Fruit fly (Drosophila melanogaster): ENCODE results near the gene Cubn2.

The Cubn2 gene

dm6 chr3L:11788936-11789352 lies 25.6 kb downstream of the Cubn2 start:
- TF ChIP-seq Myc (optimal IDR thresholded peaks at IDR 0.05), result no peak
- no peak for TF ChIP-seq insv (optimal IDR thresholded peaks at IDR 0.05)
- TF ChIP-seq h (optimal IDR thresholded peaks at IDR 0.05), result no peak
- TF ChIP-seq psq (optimal IDR thresholded peaks at IDR 0.05), result peak; percentile 5
- no peak for TF ChIP-seq ttk (optimal IDR thresholded peaks at IDR 0.05)

dm6 chr3L:11788195-11788594 lies 26.4 kb downstream of the Cubn2 start:
- no peak for TF ChIP-seq Sin3A (optimal IDR thresholded peaks at IDR 0.05)
- no peak for TF ChIP-seq ttk (optimal IDR thresholded peaks at IDR 0.05)
- TF ChIP-seq h (optimal IDR thresholded peaks at IDR 0.05), result no peak
- TF ChIP-seq insv (optimal IDR thresholded peaks at IDR 0.05), result no peak
- no peak for TF ChIP-seq Myc (optimal IDR thresholded peaks at IDR 0.05)
- no peak for TF ChIP-seq psq (optimal IDR thresholded peaks at IDR 0.05)

- TF ChIP-seq h (optimal IDR thresholded peaks at IDR 0.05) (no peak), insv (optimal IDR thresholded peaks at IDR 0.05) (no peak), psq (optimal IDR thresholded peaks at IDR 0.05) (no peak)
These were observed 29.3 kb downstream of the Cubn2 start for dm6 chr3L:11785291-11785690.

DNA sequence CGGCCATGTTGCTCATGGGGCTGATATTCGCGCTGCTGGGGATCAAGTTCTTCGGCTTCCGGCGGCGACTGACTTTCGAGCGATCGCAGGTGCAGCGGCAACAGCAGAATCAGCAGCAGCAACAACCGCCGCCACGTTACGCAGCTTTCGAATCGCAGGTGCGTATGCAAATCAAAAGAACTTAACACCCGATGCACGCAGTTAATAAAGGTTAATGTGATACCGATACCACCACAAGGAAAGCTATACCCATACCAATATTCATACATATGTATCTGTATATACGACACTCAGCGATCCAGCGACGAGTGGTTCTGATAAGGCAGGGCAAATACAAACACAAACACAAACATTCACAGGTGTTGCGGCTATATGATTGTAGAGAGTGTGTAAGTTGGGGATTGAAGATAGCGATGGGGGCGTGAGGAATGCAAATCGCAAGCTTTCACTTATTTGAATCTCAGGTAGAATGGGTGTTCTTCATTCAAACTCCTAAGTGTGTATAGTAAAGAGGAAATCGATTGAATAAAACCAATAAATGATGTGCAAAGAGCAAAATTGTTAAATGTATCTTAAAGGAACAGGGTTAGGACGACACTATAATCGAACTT lies 37.1 kb downstream of the Cubn2 start:
- no peak for TF ChIP-seq ttk (optimal IDR thresholded peaks at IDR 0.05)
- TF ChIP-seq Myc (optimal IDR thresholded peaks at IDR 0.05), result no peak
- TF ChIP-seq h (optimal IDR thresholded peaks at IDR 0.05), result no peak
- TF ChIP-seq insv (optimal IDR thresholded peaks at IDR 0.05), result no peak
- no peak for TF ChIP-seq Sin3A (optimal IDR thresholded peaks at IDR 0.05)
- TF ChIP-seq psq (optimal IDR thresholded peaks at IDR 0.05), result no peak

dm6 chr3L:11776731-11777130 lies 37.8 kb downstream of the Cubn2 start, which contains the start of gene CG14131:
TSS of gene CG14131 (plus strand) at chr3L:11777073.
- TF ChIP-seq ttk (optimal IDR thresholded peaks at IDR 0.05) (no peak), psq (optimal IDR thresholded peaks at IDR 0.05) (no peak), insv (optimal IDR thresholded peaks at IDR 0.05) (no peak), Myc (optimal IDR thresholded peaks at IDR 0.05) (no peak), h (optimal IDR thresholded peaks at IDR 0.05) (no peak), Sin3A (optimal IDR thresholded peaks at IDR 0.05) (no peak)

DNA sequence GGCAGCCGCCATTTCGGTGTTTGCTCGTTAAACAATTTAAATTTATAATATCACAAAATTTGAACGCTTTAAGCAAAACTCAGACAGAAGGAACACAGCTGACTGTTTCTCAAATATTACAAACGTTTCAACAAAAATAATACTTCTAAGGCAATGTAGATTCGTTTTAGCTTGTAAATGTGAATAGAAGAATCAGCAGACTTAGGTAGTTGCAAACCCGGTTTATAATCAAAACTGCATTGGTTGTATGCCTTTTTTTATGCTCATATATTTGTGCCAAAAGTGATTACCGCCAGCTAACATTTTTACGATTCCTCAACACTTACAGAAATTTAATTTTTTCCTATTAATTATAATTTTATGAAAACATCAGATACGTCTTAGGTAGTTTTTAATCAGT lies 40.2 kb downstream of the Cubn2 start, which contains the start of gene Tim13:
Gene Tim13 (minus strand): TSS at position 101 of the 400 bp plus-strand sequence.
- TF ChIP-seq Myc (optimal IDR thresholded peaks at IDR 0.05) (no peak), h (optimal IDR thresholded peaks at IDR 0.05) (no peak), Sin3A (optimal IDR thresholded peaks at IDR 0.05) (no peak), psq (optimal IDR thresholded peaks at IDR 0.05) (no peak), ttk (optimal IDR thresholded peaks at IDR 0.05) (no peak)

DNA sequence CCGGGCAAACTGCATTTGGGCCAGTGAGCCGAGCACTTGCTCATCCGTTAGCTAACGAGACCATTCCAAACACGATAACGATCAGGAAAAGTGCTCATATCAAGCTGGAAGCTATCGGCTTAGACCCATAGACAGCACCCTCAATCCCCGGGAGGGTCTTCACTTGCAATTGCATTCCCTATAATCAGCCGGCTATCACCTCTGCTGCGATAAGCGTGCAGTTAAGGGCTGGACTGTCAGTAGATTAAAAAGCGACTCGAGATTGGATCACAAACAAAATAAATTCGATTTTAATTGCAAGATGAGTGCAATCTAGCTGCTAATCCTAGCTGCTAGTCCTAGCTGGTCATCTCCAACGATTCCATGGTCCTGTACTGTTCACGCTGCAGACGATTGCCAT lies 40.8 kb downstream of the Cubn2 start:
- TF ChIP-seq Myc (optimal IDR thresholded peaks at IDR 0.05) (no peak), h (optimal IDR thresholded peaks at IDR 0.05) (no peak), insv (optimal IDR thresholded peaks at IDR 0.05) (no peak), Sin3A (optimal IDR thresholded peaks at IDR 0.05) (no peak), psq (optimal IDR thresholded peaks at IDR 0.05) (no peak), ttk (optimal IDR thresholded peaks at IDR 0.05) (no peak)

- no peak for TF ChIP-seq Sin3A (optimal IDR thresholded peaks at IDR 0.05)
- TF ChIP-seq ttk (optimal IDR thresholded peaks at IDR 0.05), result no peak
- TF ChIP-seq psq (optimal IDR thresholded peaks at IDR 0.05), result no peak
- no peak for TF ChIP-seq Myc (optimal IDR thresholded peaks at IDR 0.05)
- TF ChIP-seq insv (optimal IDR thresholded peaks at IDR 0.05), result no peak
- TF ChIP-seq h (optimal IDR thresholded peaks at IDR 0.05), result no peak
These were observed 41.9 kb downstream of the Cubn2 start for dm6 chr3L:11772608-11773017.

DNA sequence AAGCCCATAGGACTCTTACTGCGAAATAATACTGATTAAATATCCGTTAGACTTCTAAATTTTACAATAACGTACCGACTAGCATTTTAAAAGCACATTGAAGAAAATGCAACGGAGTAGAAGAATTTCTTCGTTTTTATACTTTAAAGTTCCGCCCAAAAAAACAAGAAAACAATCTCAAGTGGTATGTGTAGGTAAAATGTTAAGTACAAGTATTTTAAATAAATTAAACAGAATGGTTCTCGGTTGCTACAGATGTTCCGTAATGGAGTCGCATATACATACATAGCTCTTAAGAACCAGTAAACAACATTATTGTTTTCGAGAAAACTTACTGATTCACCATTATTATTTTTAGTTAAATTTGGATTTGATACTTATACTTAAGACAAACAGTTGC lies 42.5 kb downstream of the Cubn2 start, which contains the start of gene Muc68D:
Gene Muc68D (minus strand): TSS at position 101 of the 400 bp plus-strand sequence.
- no peak for TF ChIP-seq ttk (optimal IDR thresholded peaks at IDR 0.05)
- no peak for TF ChIP-seq Myc (optimal IDR thresholded peaks at IDR 0.05)

dm6 chr3L:11766563-11766962 lies 48.0 kb downstream of the Cubn2 start:
- TF ChIP-seq Myc (optimal IDR thresholded peaks at IDR 0.05) (no peak), ttk (optimal IDR thresholded peaks at IDR 0.05) (no peak), Sin3A (optimal IDR thresholded peaks at IDR 0.05) (no peak)

- TF ChIP-seq h (optimal IDR thresholded peaks at IDR 0.05) (no peak), ttk (optimal IDR thresholded peaks at IDR 0.05) (no peak), Myc (optimal IDR thresholded peaks at IDR 0.05) (no peak), psq (optimal IDR thresholded peaks at IDR 0.05) (no peak), Sin3A (optimal IDR thresholded peaks at IDR 0.05) (no peak), insv (optimal IDR thresholded peaks at IDR 0.05) (no peak)
These were observed 48.8 kb downstream of the Cubn2 start, which contains the start of gene loaf for dm6 chr3L:11765695-11766232. TSS of gene loaf (minus strand) at chr3L:11766182.

DNA sequence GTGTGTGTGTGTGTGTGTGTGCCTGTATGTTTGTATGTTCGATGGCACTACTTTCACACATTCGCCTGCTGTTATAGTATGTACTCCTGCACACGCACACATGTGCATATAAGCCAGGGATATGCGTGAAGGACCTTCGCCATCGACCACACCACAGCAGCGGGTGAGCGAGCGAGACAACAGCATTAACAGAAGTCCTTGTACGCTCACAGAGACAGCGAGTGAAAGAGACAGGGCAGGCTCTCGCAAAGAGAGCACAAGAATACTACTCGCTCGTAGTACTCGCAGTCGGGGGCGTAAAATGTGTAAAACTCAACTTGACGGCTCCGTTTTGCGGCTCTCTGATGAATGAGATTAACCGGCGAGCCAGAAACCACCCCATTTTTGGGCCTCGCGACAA lies 49.6 kb downstream of the Cubn2 start:
- TF ChIP-seq insv (optimal IDR thresholded peaks at IDR 0.05), result no peak
- no peak for TF ChIP-seq Myc (optimal IDR thresholded peaks at IDR 0.05)
- TF ChIP-seq ttk (optimal IDR thresholded peaks at IDR 0.05), result no peak
- TF ChIP-seq Sin3A (optimal IDR thresholded peaks at IDR 0.05), result no peak
- no peak for TF ChIP-seq psq (optimal IDR thresholded peaks at IDR 0.05)
- TF ChIP-seq h (optimal IDR thresholded peaks at IDR 0.05), result no peak
